Fruit fly (Drosophila melanogaster) whole organism, embryonic: Measurements from ENCODE around the gene Papss.
A peak's percentile ranks its signal among the peaks of the same experiment; 100 is the strongest.

Experiments
- Blimp-1 ChIP-seq: fragments of 200-800 bp; sonication (Bioruptor generic); optimal IDR thresholded peaks from 3 replicates; lab custom pipeline; 2018; ENCODE audit warnings: missing biosample characterization, missing genetic modification characterization, mild to moderate bottlenecking, moderate library complexity, missing genetic modification reagents
- CG11504 ChIP-seq: fragments of 200-800 bp; sonication (Bioruptor generic); optimal IDR thresholded peaks from 3 replicates; lab custom pipeline; 2019; ENCODE audit warnings: missing biosample characterization, mild to moderate bottlenecking, missing genetic modification characterization, moderate library complexity
- CG12155 ChIP-seq: fragments of 200-800 bp; sonication (Bioruptor generic); optimal IDR thresholded peaks from 3 replicates; lab custom pipeline; 2016; ENCODE audit warnings: missing biosample characterization, missing genetic modification characterization
- CG15514 ChIP-seq: fragments of 200-800 bp; sonication (Bioruptor generic); optimal IDR thresholded peaks from 3 replicates; lab custom pipeline; 2017; ENCODE audit warnings: missing biosample characterization, missing genetic modification characterization, mild to moderate bottlenecking, moderate library complexity, missing genetic modification reagents
- CG18262 ChIP-seq: fragments of 200-800 bp; optimal IDR thresholded peaks from 3 replicates; lab custom pipeline; 2019; ENCODE audit warnings: missing biosample characterization, mild to moderate bottlenecking, missing genetic modification characterization, moderate library complexity
- CG2120 ChIP-seq: fragments of 200-800 bp; sonication (Bioruptor generic); optimal IDR thresholded peaks from 3 replicates; lab custom pipeline; 2016; ENCODE audit warnings: missing biosample characterization, missing genetic modification characterization
- CG2199 ChIP-seq: fragments of 200-800 bp; sonication (Bioruptor generic); IDR thresholded peaks from 3 replicates; pipeline ENCODE4 v1.3.6; 2022; ENCODE audit warnings: missing biosample characterization, missing genetic modification characterization
- CG3163 ChIP-seq: fragments of 200-800 bp; sonication (Bioruptor generic); optimal IDR thresholded peaks from 3 replicates; lab custom pipeline; 2016; ENCODE audit warnings: missing biosample characterization, missing genetic modification characterization
- CG32532 ChIP-seq: fragments of 200-800 bp; sonication (Bioruptor generic); IDR thresholded peaks from 2 replicates; pipeline ENCODE4 v1.3.6; 2022; ENCODE audit warnings: missing biosample characterization, missing genetic modification characterization
- CG34224 ChIP-seq: fragments of 200-800 bp; sonication (Bioruptor generic); IDR thresholded peaks from 3 replicates; pipeline ENCODE4 v1.3.6; 2022; ENCODE audit warnings: missing biosample characterization, missing genetic modification characterization; ENCODE audit not compliant: partially characterized antibody
- CG42726 ChIP-seq: fragments of 200-800 bp; sonication (Bioruptor generic); IDR thresholded peaks from 2 replicates; pipeline ENCODE4 v1.3.6; 2022; ENCODE audit warnings: missing biosample characterization, missing genetic modification characterization; ENCODE audit not compliant: partially characterized antibody
- CG6765 ChIP-seq: fragments of 200-800 bp; sonication (Bioruptor generic); optimal IDR thresholded peaks from 3 replicates; lab custom pipeline; 2017; ENCODE audit warnings: missing biosample characterization, mild to moderate bottlenecking, missing genetic modification characterization
- CG7556 ChIP-seq: fragments of 200-800 bp; sonication (Bioruptor generic); optimal IDR thresholded peaks from 2 replicates; lab custom pipeline; 2017; ENCODE audit warnings: missing biosample characterization, mild to moderate bottlenecking, missing genetic modification characterization
- CG8281 ChIP-seq: fragments of 200-800 bp; sonication (Bioruptor generic); optimal IDR thresholded peaks from 2 replicates; lab custom pipeline; 2018; ENCODE audit warnings: missing biosample characterization, mild to moderate bottlenecking, missing genetic modification characterization, moderate library complexity
- CG9609 ChIP-seq: fragments of 200-800 bp; sonication (Bioruptor generic); optimal IDR thresholded peaks from 3 replicates; lab custom pipeline; 2016; ENCODE audit warnings: missing biosample characterization, missing genetic modification characterization
- CG9797 ChIP-seq: fragments of 200-800 bp; sonication (Bioruptor generic); optimal IDR thresholded peaks from 3 replicates; lab custom pipeline; 2018; ENCODE audit warnings: missing biosample characterization, mild to moderate bottlenecking, missing genetic modification characterization
- CG9932 ChIP-seq: fragments of 200-800 bp; sonication (Bioruptor generic); IDR thresholded peaks from 2 replicates; pipeline ENCODE4 v1.3.6; 2022; ENCODE audit warnings: missing biosample characterization, missing genetic modification characterization
- Dbx ChIP-seq: fragments of 200-800 bp; sonication (Bioruptor generic); IDR thresholded peaks from 3 replicates; pipeline ENCODE4 v1.3.6; 2022; ENCODE audit warnings: missing biosample characterization, missing genetic modification characterization
- Elba2 ChIP-seq: fragments of 200-800 bp; sonication (Bioruptor generic); optimal IDR thresholded peaks from 3 replicates; lab custom pipeline; 2016; ENCODE audit warnings: missing biosample characterization, missing genetic modification characterization
- HLH54F ChIP-seq: fragments of 200-800 bp; sonication (Bioruptor generic); optimal IDR thresholded peaks from 3 replicates; lab custom pipeline; 2016; ENCODE audit warnings: missing biosample characterization, missing genetic modification characterization
- Hand ChIP-seq: fragments of 200-800 bp; sonication (Bioruptor generic); optimal IDR thresholded peaks from 2 replicates; lab custom pipeline; 2017; ENCODE audit warnings: mild to moderate bottlenecking, missing biosample characterization, missing genetic modification reagents, missing genetic modification characterization
- Kr ChIP-seq: fragments of 200-800 bp; sonication (Bioruptor generic); optimal IDR thresholded peaks from 2 replicates; lab custom pipeline; 2017; ENCODE audit warnings: missing biosample characterization, mild to moderate bottlenecking, missing genetic modification characterization
- MBD-R2 ChIP-seq: fragments of 200-800 bp; sonication (Bioruptor generic); IDR thresholded peaks from 2 replicates; pipeline ENCODE4 v1.3.6; 2022; ENCODE audit warnings: missing biosample characterization, missing genetic modification characterization
- Meics ChIP-seq: fragments of 200-800 bp; sonication (Bioruptor generic); optimal IDR thresholded peaks from 2 replicates; lab custom pipeline; 2017; ENCODE audit warnings: missing biosample characterization, mild to moderate bottlenecking, missing genetic modification characterization
- Sin3A ChIP-seq: fragments of >200 bp; optimal IDR thresholded peaks from 2 replicates; lab custom pipeline; 2018
- Six4 ChIP-seq: fragments of 200-800 bp; sonication (Bioruptor generic); optimal IDR thresholded peaks from 2 replicates; lab custom pipeline; 2016; ENCODE audit warnings: missing biosample characterization, missing genetic modification characterization
- Spps ChIP-seq: fragments of 200-800 bp; sonication (Bioruptor generic); optimal IDR thresholded peaks from 2 replicates; lab custom pipeline; 2018; ENCODE audit warnings: missing biosample characterization, mild to moderate bottlenecking, missing genetic modification characterization
- Trl ChIP-seq, 3 experiments: fragments of >200 bp in 2 of 3; fragments of 200-800 bp in 1 of 3; sonication (Bioruptor generic) in 1 of 3; optimal IDR thresholded peaks; 2 replicates in 1 of 3; 3 replicates in 2 of 3; lab custom pipeline; 2016 to 2017; ENCODE audit warnings: missing biosample characterization in 1 of 3, missing genetic modification characterization in 1 of 3
- Vsx1 ChIP-seq: fragments of 200-800 bp; sonication (Bioruptor generic); optimal IDR thresholded peaks from 2 replicates; lab custom pipeline; 2017; ENCODE audit warnings: missing biosample characterization, mild to moderate bottlenecking, missing genetic modification characterization, missing genetic modification reagents
- bab2 ChIP-seq: fragments of 200-800 bp; sonication (Bioruptor generic); optimal IDR thresholded peaks from 2 replicates; lab custom pipeline; 2016; ENCODE audit warnings: missing biosample characterization, missing genetic modification characterization
- bsh ChIP-seq, 2 experiments: fragments of 200-800 bp; sonication (Bioruptor generic); optimal IDR thresholded peaks; 2 replicates each; lab custom pipeline; 2017 to 2018; ENCODE audit warnings: mild to moderate bottlenecking in 2 of 2, missing biosample characterization in 2 of 2, missing genetic modification characterization in 2 of 2, moderate library complexity in 1 of 2
- esg ChIP-seq: fragments of 200-800 bp; sonication (Bioruptor generic); conservative IDR thresholded peaks from 2 replicates; pipeline ENCODE4 v1.3.6; 2022; ENCODE audit warnings: missing biosample characterization, missing genetic modification characterization
- lilli ChIP-seq: fragments of 200-800 bp; sonication (Bioruptor generic); optimal IDR thresholded peaks from 3 replicates; lab custom pipeline; 2016; ENCODE audit warnings: missing biosample characterization, missing genetic modification characterization
- mam ChIP-seq: fragments of 200-800 bp; sonication (Bioruptor generic); optimal IDR thresholded peaks from 3 replicates; lab custom pipeline; 2016; ENCODE audit warnings: missing biosample characterization, missing genetic modification characterization
- mirr ChIP-seq: fragments of 200-800 bp; sonication (Bioruptor generic); optimal IDR thresholded peaks from 3 replicates; lab custom pipeline; 2018; ENCODE audit warnings: missing biosample characterization, mild to moderate bottlenecking, missing genetic modification characterization
- nom ChIP-seq: fragments of 200-800 bp; sonication (Bioruptor generic); optimal IDR thresholded peaks from 2 replicates; lab custom pipeline; 2017; ENCODE audit warnings: missing biosample characterization, missing genetic modification characterization, mild to moderate bottlenecking, moderate library complexity, missing genetic modification reagents
- pzg ChIP-seq: fragments of 200-800 bp; sonication (Bioruptor generic); optimal IDR thresholded peaks from 3 replicates; lab custom pipeline; 2018; ENCODE audit warnings: missing biosample characterization, mild to moderate bottlenecking, missing genetic modification characterization, moderate library complexity
- row ChIP-seq: fragments of 200-800 bp; sonication (Bioruptor generic); IDR thresholded peaks from 3 replicates; pipeline ENCODE4 v1.3.6; 2022; ENCODE audit warnings: missing biosample characterization, missing genetic modification characterization
- shn ChIP-seq: fragments of 200-800 bp; sonication (Bioruptor generic); optimal IDR thresholded peaks from 3 replicates; lab custom pipeline; 2016; ENCODE audit warnings: missing biosample characterization, missing genetic modification characterization
- sob ChIP-seq: fragments of 200-800 bp; sonication (Bioruptor generic); IDR thresholded peaks from 2 replicates; pipeline ENCODE4 v1.3.6; 2022; ENCODE audit warnings: missing biosample characterization, missing genetic modification characterization
- ssp ChIP-seq: fragments of 200-800 bp; sonication (Bioruptor generic); IDR thresholded peaks from 2 replicates; pipeline ENCODE4 v1.3.6; 2022; ENCODE audit warnings: missing biosample characterization, missing genetic modification characterization
- stwl ChIP-seq: fragments of 200-800 bp; sonication (Bioruptor generic); optimal IDR thresholded peaks from 3 replicates; lab custom pipeline; 2018; ENCODE audit warnings: missing biosample characterization, mild to moderate bottlenecking, missing genetic modification characterization, moderate library complexity
- yki ChIP-seq: fragments of >200 bp; optimal IDR thresholded peaks from 3 replicates; lab custom pipeline; 2018
- z ChIP-seq: fragments of 200-800 bp; sonication (Bioruptor generic); IDR thresholded peaks from 3 replicates; pipeline ENCODE4 v1.3.6; 2022; ENCODE audit warnings: missing biosample characterization, missing genetic modification characterization
- zen2 ChIP-seq: fragments of 200-800 bp; sonication (Bioruptor generic); IDR thresholded peaks from 3 replicates; pipeline ENCODE4 v1.3.6; 2022; ENCODE audit warnings: missing biosample characterization, missing genetic modification characterization; ENCODE audit not compliant: partially characterized antibody
- zf30C ChIP-seq: fragments of 200-800 bp; sonication (Bioruptor generic); optimal IDR thresholded peaks from 3 replicates; lab custom pipeline; 2018; ENCODE audit warnings: missing biosample characterization, mild to moderate bottlenecking, missing genetic modification characterization

The Papss gene

dm6 chr3L:19896280-19896891 lies 51.3 kb downstream of the Papss start (continued):
- peak; percentile 84 to 92 for TF ChIP-seq Trl (optimal IDR thresholded peaks at IDR 0.05; lab: Kevin White, UChicago)
- TF ChIP-seq Trl (GFP tag; optimal IDR thresholded peaks at IDR 0.05; lab: Kevin White, UChicago), result no peak
- TF ChIP-seq sob (GFP tag; lab: Robert Waterston, UW), result no peak
- peak; percentile 49 for TF ChIP-seq nom (GFP tag; lab: Kevin White, UChicago)
- TF ChIP-seq CG11504, result no peak
- TF ChIP-seq CG6765 (GFP tag; lab: Kevin White, UChicago), result no peak
- peak; percentile 11; the same call in 1 of the 3 replicates for TF ChIP-seq zen2 (GFP tag; lab: Robert Waterston, UW)
- peak; percentile 90 for TF ChIP-seq CG3163
- no peak for TF ChIP-seq ssp
- peak; percentile 59 for TF ChIP-seq Blimp-1 (GFP tag; lab: Kevin White, UChicago)
- no peak for TF ChIP-seq zf30C
- TF ChIP-seq yki (lab: Kevin White, UChicago), result peak; percentile 49
- TF ChIP-seq CG7556 (GFP tag; lab: Kevin White, UChicago), result no peak
- TF ChIP-seq bab2 (GFP tag; lab: Kevin White, UChicago), result no peak
- TF ChIP-seq mirr (GFP tag; lab: Kevin White, UChicago), result peak; percentile 20
- peak; percentile 10 for TF ChIP-seq Elba2 (GFP tag; lab: Kevin White, UChicago)
- no peak for TF ChIP-seq Vsx1 (GFP tag; lab: Kevin White, UChicago)
- TF ChIP-seq CG12155, result peak; percentile 94

DNA sequence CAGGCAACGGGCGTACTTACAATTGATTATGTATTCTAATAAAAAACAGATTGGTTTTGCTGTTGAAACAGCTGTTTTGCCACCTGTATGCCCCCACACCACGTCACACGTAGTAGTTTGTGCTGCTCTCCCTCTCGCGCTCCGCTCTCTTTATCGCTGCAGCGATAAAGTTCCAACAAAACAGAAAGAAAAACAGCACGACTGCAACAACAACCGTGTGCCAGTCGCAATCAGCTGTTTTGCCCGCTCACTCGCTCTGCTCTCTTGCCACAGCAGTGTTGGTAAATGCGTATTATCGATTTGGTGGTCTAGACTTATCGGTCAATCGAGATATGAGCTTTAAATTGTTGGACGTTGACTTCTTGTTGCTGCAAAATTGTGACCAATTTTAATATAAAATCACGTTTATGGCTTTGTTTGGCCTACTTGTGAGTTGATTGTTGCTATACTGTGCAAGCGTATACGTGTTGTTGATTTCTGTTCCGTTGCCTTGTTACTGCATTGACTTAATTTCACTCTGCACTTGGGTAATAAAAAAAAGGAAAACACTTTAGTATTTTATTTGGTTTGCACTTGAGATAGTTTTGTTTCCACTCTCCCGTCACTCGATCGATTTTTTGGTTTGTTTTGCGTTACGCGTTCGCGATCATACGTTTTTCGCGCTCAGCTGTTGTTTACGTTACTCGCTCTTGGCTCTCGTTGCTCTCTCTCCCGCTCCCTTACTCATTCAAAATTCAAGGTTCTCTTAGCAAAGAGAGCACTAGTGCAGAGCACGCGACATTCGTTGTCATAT lies 52.0 kb downstream of the Papss start:
- TF ChIP-seq mam (GFP tag; lab: Kevin White, UChicago) (no peak), CG9609 (GFP tag; lab: Kevin White, UChicago) (peak; percentile 15), Dbx (GFP tag; lab: Robert Waterston, UW) (0 out of 3 replicates have a peak, but pooled peaks have one; percentile 13), CG34224 (GFP tag; lab: Robert Waterston, UW) (0 out of 3 replicates have a peak, but pooled peaks have one; percentile 59), bsh (GFP tag; optimal IDR thresholded peaks at IDR 0.05; lab: Kevin White, UChicago) (peak; percentile 20 to 57), Kr (no peak), Spps (tag; lab: Kevin White, UChicago) (no peak), CG9797 (GFP tag; lab: Kevin White, UChicago) (no peak), nom (GFP tag; lab: Kevin White, UChicago) (peak; percentile 26), Meics (GFP tag; lab: Kevin White, UChicago) (peak; percentile 5), lilli (GFP tag; lab: Kevin White, UChicago) (peak; percentile 45), MBD-R2 (peak; percentile 30; the same call in 1 of the 2 replicates), CG2199 (GFP tag; lab: Robert Waterston, UW) (0 out of 3 replicates have a peak, but pooled peaks have one; percentile 30), pzg (GFP tag; lab: Kevin White, UChicago) (peak; percentile 40), Hand (GFP tag; lab: Kevin White, UChicago) (peak; percentile 35), Sin3A (lab: Kevin White, UChicago) (peak; percentile 27), CG2120 (peak; percentile 36), z (GFP tag; lab: Robert Waterston, UW) (0 out of 3 replicates have a peak, but pooled peaks have one; percentile 6), CG18262 (tag; lab: Kevin White, UChicago) (peak; percentile 12), HLH54F (GFP tag; lab: Kevin White, UChicago) (peak; percentile 3), stwl (tag; lab: Kevin White, UChicago) (peak; percentile 66), CG8281 (tag; lab: Kevin White, UChicago) (no peak), esg (GFP tag; lab: Robert Waterston, UW) (0 out of 2 replicates have a peak, but pooled peaks have one; percentile 15), CG42726 (0 out of 2 replicates have a peak, but pooled peaks have one; percentile 6), shn (GFP tag; lab: Kevin White, UChicago) (peak; percentile 41), Trl (optimal IDR thresholded peaks at IDR 0.05; lab: Kevin White, UChicago) (peak; percentile 95 to 96), Trl (GFP tag; optimal IDR thresholded peaks at IDR 0.05; lab: Kevin White, UChicago) (peak; percentile 58), row (GFP tag; lab: Robert Waterston, UW) (peak; percentile 29; the same call in 2 of the 3 replicates), CG9932 (peak; percentile 35), Six4 (peak; percentile 13), CG32532 (GFP tag; lab: Robert Waterston, UW) (peak; percentile 45; the same call in 1 of the 2 replicates), CG15514 (peak; percentile 34)
